Fruit fly (Drosophila melanogaster): ENCODE results near the gene Mst85C.

DNA sequence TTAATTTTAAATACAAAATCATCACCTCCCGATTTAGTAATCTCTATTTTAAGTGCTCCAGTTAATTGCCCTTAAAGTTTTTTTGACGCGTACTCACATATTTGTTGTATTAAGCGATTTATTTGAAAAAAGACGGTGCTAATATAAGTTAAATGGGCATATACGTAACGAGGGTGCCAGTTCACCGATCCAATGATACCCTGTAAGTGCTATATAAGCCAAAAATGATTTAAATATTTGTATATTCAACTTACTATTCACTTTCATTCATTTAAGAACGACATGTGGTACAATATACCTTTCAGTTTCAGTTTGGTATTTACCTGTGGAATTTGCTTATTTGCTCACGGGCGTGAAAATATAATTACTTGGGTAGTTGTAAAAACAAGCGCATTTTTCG lies 45.9 kb upstream of the Mst85C start:
- TF ChIP-seq fru (GFP tag; optimal IDR thresholded peaks at IDR 0.05) (peak; percentile 6), dl (GFP tag; optimal IDR thresholded peaks at IDR 0.05; ENCODE audit: insufficient read depth in 1 of 2, partially characterized antibody in 2 of 2) (no peak), brk (GFP tag; optimal IDR thresholded peaks at IDR 0.05) (no peak), psq (GFP tag; optimal IDR thresholded peaks at IDR 0.05) (no peak), woc (GFP tag; optimal IDR thresholded peaks at IDR 0.05) (no peak), dmrt93B (GFP tag; optimal IDR thresholded peaks at IDR 0.05) (no peak)

Measured in whole organism, wandering third instar larva.